Fruit fly (Drosophila melanogaster) whole organism, prepupa: Measurements from ENCODE around the gene Ir85a.

Experiments
- Blimp-1 ChIP-seq: fragments of 200-800 bp; sonication (Bioruptor generic); optimal IDR thresholded peaks from 3 replicates; lab custom pipeline; 2017; ENCODE audit warnings: missing biosample characterization, missing genetic modification characterization, mild to moderate bottlenecking, moderate library complexity, missing genetic modification reagents
- CG10631 ChIP-seq: fragments of 200-800 bp; sonication (Bioruptor generic); optimal IDR thresholded peaks from 2 replicates; lab custom pipeline; 2016; ENCODE audit warnings: missing biosample characterization, missing genetic modification characterization
- CG10669 ChIP-seq: fragments of 200-800 bp; sonication (Bioruptor generic); optimal IDR thresholded peaks from 3 replicates; lab custom pipeline; 2018; ENCODE audit warnings: missing biosample characterization, mild to moderate bottlenecking, missing genetic modification characterization, moderate library complexity
- CG11294 ChIP-seq: fragments of 200-800 bp; sonication (Bioruptor generic); IDR thresholded peaks from 2 replicates; pipeline ENCODE4 v1.3.6; 2022; ENCODE audit warnings: missing biosample characterization, missing genetic modification characterization
- CG11762 ChIP-seq: fragments of 200-800 bp; sonication (Bioruptor generic); optimal IDR thresholded peaks from 3 replicates; lab custom pipeline; 2016; ENCODE audit warnings: missing biosample characterization, missing genetic modification characterization; ENCODE audit not compliant: insufficient read depth
- CG11902 ChIP-seq: fragments of 200-800 bp; sonication (Bioruptor generic); optimal IDR thresholded peaks from 3 replicates; lab custom pipeline; 2016; ENCODE audit warnings: missing biosample characterization, missing genetic modification characterization
- CG1621 ChIP-seq: fragments of 200-800 bp; sonication (Bioruptor generic); optimal IDR thresholded peaks from 3 replicates; lab custom pipeline; 2018; ENCODE audit warnings: missing biosample characterization, mild to moderate bottlenecking, missing genetic modification characterization
- CG16779 ChIP-seq: fragments of 200-800 bp; sonication (Bioruptor generic); optimal IDR thresholded peaks from 3 replicates; lab custom pipeline; 2017; ENCODE audit warnings: missing biosample characterization, mild to moderate bottlenecking, missing genetic modification characterization
- CG31627 ChIP-seq: fragments of 200-800 bp; sonication (Bioruptor generic); optimal IDR thresholded peaks from 3 replicates; lab custom pipeline; 2016; ENCODE audit warnings: missing biosample characterization, missing genetic modification characterization
- CG32006 ChIP-seq: fragments of 200-800 bp; sonication (Bioruptor generic); optimal IDR thresholded peaks from 3 replicates; lab custom pipeline; 2017; ENCODE audit warnings: missing biosample characterization, mild to moderate bottlenecking, missing genetic modification characterization
- CG3919 ChIP-seq: fragments of 200-800 bp; sonication (Bioruptor generic); optimal IDR thresholded peaks from 3 replicates; lab custom pipeline; 2016; ENCODE audit warnings: missing biosample characterization, missing genetic modification characterization
- CG4318 ChIP-seq: fragments of 200-800 bp; sonication (Bioruptor generic); optimal IDR thresholded peaks from 3 replicates; lab custom pipeline; 2017; ENCODE audit warnings: missing biosample characterization, mild to moderate bottlenecking, missing genetic modification characterization
- CG6163 ChIP-seq: fragments of 200-800 bp; sonication (Bioruptor generic); IDR thresholded peaks from 3 replicates; pipeline ENCODE4 v1.3.6; 2022; ENCODE audit warnings: missing biosample characterization, missing genetic modification characterization
- CG6276 ChIP-seq: fragments of 200-800 bp; sonication (Bioruptor generic); optimal IDR thresholded peaks from 2 replicates; lab custom pipeline; 2017; ENCODE audit warnings: missing biosample characterization, mild to moderate bottlenecking, missing genetic modification characterization
- CG6792 ChIP-seq: fragments of 200-800 bp; sonication (Bioruptor generic); optimal IDR thresholded peaks from 3 replicates; lab custom pipeline; 2016; ENCODE audit warnings: missing biosample characterization, missing genetic modification characterization
- CG6808 ChIP-seq: fragments of 200-800 bp; sonication (Bioruptor generic); optimal IDR thresholded peaks from 3 replicates; lab custom pipeline; 2017; ENCODE audit warnings: missing biosample characterization, missing genetic modification characterization, mild to moderate bottlenecking, moderate library complexity, missing genetic modification reagents
- CG7368 ChIP-seq: fragments of 200-800 bp; sonication (Bioruptor generic); optimal IDR thresholded peaks from 3 replicates; lab custom pipeline; 2016; ENCODE audit warnings: missing biosample characterization, missing genetic modification characterization
- CG8119 ChIP-seq: fragments of 200-800 bp; sonication (Bioruptor generic); IDR thresholded peaks from 3 replicates; pipeline ENCODE4 v1.3.6; 2022; ENCODE audit warnings: missing biosample characterization, missing genetic modification characterization
- CG8319 ChIP-seq: fragments of 200-800 bp; sonication (Bioruptor generic); optimal IDR thresholded peaks from 3 replicates; lab custom pipeline; 2016; ENCODE audit warnings: missing biosample characterization, missing genetic modification characterization
- CG8632 ChIP-seq: fragments of 200-800 bp; sonication (Bioruptor generic); optimal IDR thresholded peaks from 3 replicates; lab custom pipeline; 2016; ENCODE audit warnings: missing biosample characterization, missing genetic modification characterization
- CG9139 ChIP-seq: fragments of 200-800 bp; sonication (Bioruptor generic); optimal IDR thresholded peaks from 3 replicates; lab custom pipeline; 2017; ENCODE audit warnings: missing biosample characterization, mild to moderate bottlenecking, missing genetic modification characterization
- Eip75B ChIP-seq: fragments of 200-800 bp; sonication (Bioruptor generic); optimal IDR thresholded peaks from 3 replicates; lab custom pipeline; 2016; ENCODE audit warnings: missing biosample characterization, missing genetic modification characterization
- Eip78C ChIP-seq: fragments of 200-800 bp; sonication (Bioruptor generic); peaks from one replicate; lab custom pipeline; 2016; ENCODE audit warnings: missing biosample characterization, missing genetic modification characterization
- Eip93F ChIP-seq: fragments of 200-800 bp; sonication (Bioruptor generic); optimal IDR thresholded peaks from 2 replicates; lab custom pipeline; 2016; ENCODE audit warnings: missing biosample characterization, mild to moderate bottlenecking, missing genetic modification characterization
- Ets21C ChIP-seq: fragments of 200-800 bp; sonication (Bioruptor generic); optimal IDR thresholded peaks from 3 replicates; lab custom pipeline; 2016; ENCODE audit warnings: missing biosample characterization, missing genetic modification characterization
- Ets96B ChIP-seq: fragments of 200-800 bp; optimal IDR thresholded peaks from 2 replicates; lab custom pipeline; 2019; ENCODE audit warnings: missing biosample characterization, mild to moderate bottlenecking, missing genetic modification characterization, moderate library complexity
- Hr38 ChIP-seq: sonication (Bioruptor generic); optimal IDR thresholded peaks from 2 replicates; lab custom pipeline; 2016; ENCODE audit warnings: missing biosample characterization, missing genetic modification characterization
- Hr39 ChIP-seq: fragments of 200-800 bp; sonication (Bioruptor generic); optimal IDR thresholded peaks from 2 replicates; lab custom pipeline; 2016; ENCODE audit warnings: missing biosample characterization, missing genetic modification characterization
- Hr4 ChIP-seq: fragments of 200-800 bp; sonication (Bioruptor generic); optimal IDR thresholded peaks from 3 replicates; lab custom pipeline; 2016; ENCODE audit warnings: missing biosample characterization, missing genetic modification characterization
- Lpt ChIP-seq: fragments of 200-800 bp; sonication (Bioruptor generic); optimal IDR thresholded peaks from 3 replicates; lab custom pipeline; 2016; ENCODE audit warnings: missing biosample characterization, missing genetic modification characterization
- Met ChIP-seq: fragments of 200-800 bp; sonication (Bioruptor generic); optimal IDR thresholded peaks from 3 replicates; lab custom pipeline; 2016; ENCODE audit warnings: missing biosample characterization, missing genetic modification characterization
- OdsH ChIP-seq: fragments of 200-800 bp; sonication (Bioruptor generic); optimal IDR thresholded peaks from 3 replicates; lab custom pipeline; 2016; ENCODE audit warnings: missing biosample characterization, missing genetic modification characterization
- Smox ChIP-seq: fragments of 200-800 bp; sonication (Bioruptor generic); optimal IDR thresholded peaks from 3 replicates; lab custom pipeline; 2016; ENCODE audit warnings: missing biosample characterization, missing genetic modification characterization
- Sox102F ChIP-seq: fragments of 200-800 bp; sonication (Bioruptor generic); optimal IDR thresholded peaks from 2 replicates; lab custom pipeline; 2016; ENCODE audit warnings: missing biosample characterization, mild to moderate bottlenecking, missing genetic modification characterization
- Sox14 ChIP-seq: fragments of 200-800 bp; sonication (Bioruptor generic); optimal IDR thresholded peaks from 3 replicates; lab custom pipeline; 2016; ENCODE audit warnings: missing biosample characterization, missing genetic modification characterization
- Sox15 ChIP-seq: fragments of 200-800 bp; sonication (Bioruptor generic); optimal IDR thresholded peaks from 3 replicates; lab custom pipeline; 2016; ENCODE audit warnings: missing biosample characterization, missing genetic modification characterization
- acj6 ChIP-seq: fragments of 200-800 bp; sonication (Bioruptor generic); optimal IDR thresholded peaks from 3 replicates; lab custom pipeline; 2016; ENCODE audit warnings: missing biosample characterization, missing genetic modification characterization
- cyc ChIP-seq: fragments of 200-800 bp; sonication (Bioruptor generic); optimal IDR thresholded peaks from 3 replicates; lab custom pipeline; 2016; ENCODE audit warnings: missing biosample characterization, missing genetic modification characterization
- dac ChIP-seq: fragments of 200-800 bp; sonication (Bioruptor generic); optimal IDR thresholded peaks from 2 replicates; lab custom pipeline; 2017; ENCODE audit warnings: missing biosample characterization, mild to moderate bottlenecking, missing genetic modification characterization
- eg ChIP-seq: fragments of 200-800 bp; sonication (Bioruptor generic); IDR thresholded peaks from 3 replicates; pipeline ENCODE4 v1.3.6; 2022; ENCODE audit warnings: missing biosample characterization, missing genetic modification characterization
- fd59A ChIP-seq: fragments of 200-800 bp; sonication (Bioruptor generic); optimal IDR thresholded peaks from 2 replicates; lab custom pipeline; 2017; ENCODE audit warnings: missing biosample characterization, mild to moderate bottlenecking, missing genetic modification characterization, missing genetic modification reagents
- fd85E ChIP-seq: fragments of 200-800 bp; sonication (Bioruptor generic); optimal IDR thresholded peaks from 3 replicates; lab custom pipeline; 2016; ENCODE audit warnings: missing biosample characterization, missing genetic modification characterization
- fkh ChIP-seq: fragments of 200-800 bp; sonication (Bioruptor generic); optimal IDR thresholded peaks from 3 replicates; lab custom pipeline; 2017; ENCODE audit warnings: missing biosample characterization, mild to moderate bottlenecking, missing genetic modification characterization, moderate library complexity
- lz ChIP-seq: fragments of 200-800 bp; sonication (Bioruptor generic); optimal IDR thresholded peaks from 3 replicates; lab custom pipeline; 2016; ENCODE audit warnings: missing biosample characterization, missing genetic modification characterization
- net ChIP-seq: fragments of 200-800 bp; sonication (Bioruptor generic); optimal IDR thresholded peaks from 3 replicates; lab custom pipeline; 2016; ENCODE audit warnings: missing biosample characterization, missing genetic modification characterization
- salr ChIP-seq, 2 experiments: fragments of 200-800 bp; sonication (Bioruptor generic); optimal IDR thresholded peaks; 3 replicates each; lab custom pipeline; 2016 to 2018; ENCODE audit warnings: missing biosample characterization in 2 of 2, missing genetic modification characterization in 2 of 2, mild to moderate bottlenecking in 1 of 2
- spab ChIP-seq: fragments of 200-800 bp; sonication (Bioruptor generic); optimal IDR thresholded peaks from 2 replicates; lab custom pipeline; 2017; ENCODE audit warnings: missing biosample characterization, mild to moderate bottlenecking, missing genetic modification characterization, missing genetic modification reagents
- topi ChIP-seq: fragments of 200-800 bp; sonication (Bioruptor generic); optimal IDR thresholded peaks from 3 replicates; lab custom pipeline; 2016; ENCODE audit warnings: missing biosample characterization, missing genetic modification characterization
- vri ChIP-seq: fragments of 200-800 bp; sonication (Bioruptor generic); optimal IDR thresholded peaks from 3 replicates; lab custom pipeline; 2016; ENCODE audit warnings: missing biosample characterization, mild to moderate bottlenecking, missing genetic modification characterization

Gene Ir85a

dm6 chr3R:8794384-8794783, at the start of gene Ir85a:
Gene Ir85a, plus strand, starts transcription at chr3R:8794684.
- TF ChIP-seq CG6163 (GFP tag; lab: Robert Waterston, UW) (no peak), CG8319 (GFP tag; lab: Kevin White, UChicago) (no peak), CG7368 (GFP tag; lab: Kevin White, UChicago) (no peak), Smox (GFP tag; lab: Kevin White, UChicago) (no peak), Eip93F (GFP tag; lab: Kevin White, UChicago) (no peak), CG4318 (GFP tag; lab: Kevin White, UChicago) (no peak), CG6808 (GFP tag; lab: Kevin White, UChicago) (no peak), fkh (no peak), fd59A (GFP tag; lab: Kevin White, UChicago) (no peak), CG8119 (GFP tag; lab: Robert Waterston, UW) (no peak), fd85E (GFP tag; lab: Kevin White, UChicago) (no peak), Hr39 (GFP tag; lab: Kevin White, UChicago) (no peak)

DNA sequence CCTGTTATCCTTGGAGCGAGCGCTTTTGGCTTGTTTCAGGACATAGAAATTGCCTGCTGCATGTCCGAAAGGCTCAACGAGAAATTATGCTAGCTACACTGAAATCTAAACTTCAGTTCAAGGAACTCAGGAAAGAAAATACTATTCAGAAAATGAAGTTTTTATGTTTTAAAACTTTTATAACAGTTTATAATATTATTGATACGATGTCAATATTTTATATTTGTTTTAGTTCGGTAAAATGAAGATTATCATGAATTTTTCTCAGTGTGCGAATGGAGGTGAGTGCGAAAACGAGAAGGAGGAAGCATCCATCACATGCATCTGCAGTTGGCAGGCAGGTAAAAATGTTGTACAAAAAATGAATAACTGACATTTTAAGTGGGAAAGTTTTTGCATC, 48.1 kb upstream of the Ir85a start:
- TF ChIP-seq vri (GFP tag; lab: Kevin White, UChicago) (peak; percentile 64), CG11902 (GFP tag; lab: Kevin White, UChicago) (peak; percentile 64), Smox (GFP tag; lab: Kevin White, UChicago) (peak; percentile 86), salr (GFP tag; optimal IDR thresholded peaks at IDR 0.05; lab: Kevin White, UChicago) (peak; percentile 36 to 73), CG9139 (GFP tag; lab: Kevin White, UChicago) (peak; percentile 56), CG6808 (GFP tag; lab: Kevin White, UChicago) (peak; percentile 69), CG6276 (GFP tag; lab: Kevin White, UChicago) (peak; percentile 79), cyc (GFP tag; lab: Kevin White, UChicago) (peak; percentile 79), CG10631 (GFP tag; lab: Kevin White, UChicago) (peak; percentile 77), CG6792 (peak; percentile 79), fkh (no peak), CG8119 (GFP tag; lab: Robert Waterston, UW) (peak; percentile 85), CG32006 (GFP tag; lab: Kevin White, UChicago) (peak; percentile 86), spab (GFP tag; lab: Kevin White, UChicago) (peak; percentile 69), CG31627 (peak; percentile 70), CG1621 (peak; percentile 59), CG4318 (GFP tag; lab: Kevin White, UChicago) (peak; percentile 58), Met (GFP tag; lab: Kevin White, UChicago) (peak; percentile 89), net (GFP tag; lab: Kevin White, UChicago) (peak; percentile 85), Blimp-1 (GFP tag; lab: Kevin White, UChicago) (peak; percentile 26), Lpt (GFP tag; lab: Kevin White, UChicago) (peak; percentile 39), Eip93F (GFP tag; lab: Kevin White, UChicago) (no peak), Eip78C (peak; percentile 96), Hr4 (GFP tag; lab: Kevin White, UChicago) (peak; percentile 88), Ets21C (GFP tag; lab: Kevin White, UChicago) (peak; percentile 46), Sox102F (GFP tag; lab: Kevin White, UChicago) (peak; percentile 81), eg (GFP tag; lab: Robert Waterston, UW) (peak; percentile 88), CG10669 (peak; percentile 79), Ets96B (peak; percentile 82), OdsH (peak; percentile 84), dac (GFP tag; lab: Kevin White, UChicago) (peak; percentile 61), Sox14 (GFP tag; lab: Kevin White, UChicago) (peak; percentile 62), fd85E (GFP tag; lab: Kevin White, UChicago) (peak; percentile 51), CG6163 (GFP tag; lab: Robert Waterston, UW) (peak; percentile 85), Eip75B (GFP tag; lab: Kevin White, UChicago) (peak; percentile 82), CG16779 (tag; lab: Kevin White, UChicago) (peak; percentile 24), topi (GFP tag; lab: Kevin White, UChicago) (peak; percentile 85), CG8632 (GFP tag; lab: Kevin White, UChicago) (peak; percentile 79), CG11762 (GFP tag; lab: Kevin White, UChicago) (peak; percentile 71), CG8319 (GFP tag; lab: Kevin White, UChicago) (peak; percentile 73), lz (GFP tag; lab: Kevin White, UChicago) (peak; percentile 81), CG3919 (peak; percentile 86), Hr38 (no peak), Sox15 (GFP tag; lab: Kevin White, UChicago) (peak; percentile 68), CG11294 (GFP tag; lab: Robert Waterston, UW) (peak; percentile 59), acj6 (GFP tag; lab: Kevin White, UChicago) (peak; percentile 88)
